Worm (Caenorhabditis elegans): ENCODE data around the gene cdh-7.

The cdh-7 gene

DNA sequence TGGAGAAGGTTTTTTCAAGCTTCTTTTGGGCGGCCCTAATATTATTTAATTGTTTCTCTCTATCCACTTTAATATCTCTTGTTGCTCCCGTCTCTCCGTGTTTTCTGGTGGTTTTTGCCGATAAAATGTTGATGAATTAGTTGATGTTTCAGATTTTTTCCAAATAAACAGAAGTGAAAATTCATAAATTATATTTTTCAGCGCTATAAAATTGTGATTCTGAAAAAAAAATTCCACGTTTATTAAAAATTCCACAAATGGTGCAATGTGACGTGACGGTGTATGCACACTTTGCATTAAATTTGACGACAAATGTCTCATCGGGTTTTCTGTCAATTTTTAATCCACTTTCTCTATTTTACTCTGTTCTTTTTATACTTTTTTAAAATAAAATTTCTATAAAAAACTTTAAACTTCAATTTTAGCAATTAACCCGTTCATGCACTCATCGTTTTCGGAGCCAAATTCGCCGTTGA lies 44.9 kb upstream of the cdh-7 start, which contains the start of gene tbc-20 (continued):
- TF ChIP-seq hrde-1 (tag; optimal IDR thresholded peaks at IDR 0.05; ENCODE audit: borderline replicate concordance), result peak; percentile 38
- TF ChIP-seq F52B5.7 (tag; optimal IDR thresholded peaks at IDR 0.05), result no peak
- TF ChIP-seq pha-4 (tag; optimal IDR thresholded peaks at IDR 0.05), result no peak
- no peak for TF ChIP-seq aptf-2 (GFP tag; conservative IDR thresholded peaks at IDR 0.05)
- TF ChIP-seq rec-8 (tag; optimal IDR thresholded peaks at IDR 0.05), result no peak
- peak; percentile 74 for TF ChIP-seq madf-8 (GFP tag; conservative IDR thresholded peaks at IDR 0.05)
- no peak for TF ChIP-seq gei-17 (GFP tag; optimal IDR thresholded peaks at IDR 0.05)
- peak; percentile 19 for TF ChIP-seq athp-1 (tag; optimal IDR thresholded peaks at IDR 0.05)
- no peak for TF ChIP-seq hlh-12 (tag; optimal IDR thresholded peaks at IDR 0.05)
- TF ChIP-seq F22D6.2 (tag; optimal IDR thresholded peaks at IDR 0.05), result no peak
- no peak for TF ChIP-seq B0035.1 (tag; optimal IDR thresholded peaks at IDR 0.05)
- no peak for TF ChIP-seq nfyb-1 (GFP tag; IDR thresholded peaks at IDR 0.05)
- TF ChIP-seq B0019.2 (GFP tag; conservative IDR thresholded peaks at IDR 0.05), result no peak
- no peak for TF ChIP-seq Y67H2A.10 (GFP tag; conservative IDR thresholded peaks at IDR 0.05)
- no peak for TF ChIP-seq ztf-22 (GFP tag; optimal IDR thresholded peaks at IDR 0.05)
- no peak for TF ChIP-seq dox-1 (GFP tag; IDR thresholded peaks at IDR 0.05)
- no peak for TF ChIP-seq sea-2 (GFP tag; IDR thresholded peaks at IDR 0.05)
- peak; percentile 74 for TF ChIP-seq snpc-1.1 (tag; optimal IDR thresholded peaks at IDR 0.05; ENCODE audit: insufficient read depth)
- no peak for TF ChIP-seq somi-1 (GFP tag; optimal IDR thresholded peaks at IDR 0.05)
- no peak for TF ChIP-seq lsy-27 (tag; optimal IDR thresholded peaks at IDR 0.05; ENCODE audit: borderline replicate concordance, insufficient read depth)
- TF ChIP-seq let-607 (tag; optimal IDR thresholded peaks at IDR 0.05), result peak in 1 of 2 experiments; percentile 32
- no peak for TF ChIP-seq T07F8.4 (tag; optimal IDR thresholded peaks at IDR 0.05)
- no peak for TF ChIP-seq Y53G8AR.9 (GFP tag; conservative IDR thresholded peaks at IDR 0.05)
- no peak for TF ChIP-seq madf-10 (tag; optimal IDR thresholded peaks at IDR 0.05)
- TF ChIP-seq bed-1 (GFP tag; IDR thresholded peaks at IDR 0.05), result no peak
- TF ChIP-seq F49E8.2 (tag; optimal IDR thresholded peaks at IDR 0.05; ENCODE audit: insufficient read depth), result no peak
- TF ChIP-seq B0336.3 (GFP tag; IDR thresholded peaks at IDR 0.05), result 0 out of 2 replicates have a peak, but pooled peaks have one; percentile 18
- TF ChIP-seq egl-18 (GFP tag; IDR thresholded peaks at IDR 0.05), result no peak
- no peak for TF ChIP-seq let-526 (GFP tag; IDR thresholded peaks at IDR 0.05)
- TF ChIP-seq ztf-6 (GFP tag; IDR thresholded peaks at IDR 0.05), result no peak
- TF ChIP-seq zfh-2 (GFP tag; conservative IDR thresholded peaks at IDR 0.05), result no peak
- TF ChIP-seq F33H1.4 (GFP tag; IDR thresholded peaks at IDR 0.05), result peak; percentile 56
- TF ChIP-seq mes-4 (tag; optimal IDR thresholded peaks at IDR 0.05), result no peak
- no peak for TF ChIP-seq lin-26 (GFP tag; IDR thresholded peaks at IDR 0.05)
- TF ChIP-seq ekl-4 (GFP tag; IDR thresholded peaks at IDR 0.05), result peak; percentile 57; the same call in 1 of the 2 replicates
- no peak for TF ChIP-seq fkh-3 (tag; optimal IDR thresholded peaks at IDR 0.05)
- TF ChIP-seq F57C9.4 (tag; optimal IDR thresholded peaks at IDR 0.05), result no peak
- TF ChIP-seq ama-1 (optimal IDR thresholded peaks at IDR 0.05), result no peak
- peak in 1 of 2 experiments; percentile 9 for TF ChIP-seq ama-1 (GFP tag; optimal IDR thresholded peaks at IDR 0.05)
- no peak for TF ChIP-seq nhr-80 (tag; optimal IDR thresholded peaks at IDR 0.05)
- 0 out of 2 replicates have a peak, but pooled peaks have one; percentile 19 for TF ChIP-seq attf-6 (GFP tag; IDR thresholded peaks at IDR 0.05)
- TF ChIP-seq tbx-9 (tag; optimal IDR thresholded peaks at IDR 0.05; ENCODE audit: borderline replicate concordance), result no peak
- no peak for TF ChIP-seq Y79H2A.3 (GFP tag; conservative IDR thresholded peaks at IDR 0.05)
- peak; percentile 56 for TF ChIP-seq xnd-1 (tag; optimal IDR thresholded peaks at IDR 0.05)
- TF ChIP-seq F57A8.1 (GFP tag; optimal IDR thresholded peaks at IDR 0.05), result no peak
- TF ChIP-seq egrh-3 (GFP tag; IDR thresholded peaks at IDR 0.05), result no peak
- TF ChIP-seq Y56A3A.18 (GFP tag; IDR thresholded peaks at IDR 0.05), result no peak
- TF ChIP-seq lin-54 (GFP tag; optimal IDR thresholded peaks at IDR 0.05), result peak; percentile 29
